Worm (Caenorhabditis elegans) whole organism, L3 larva: ENCODE results near the gene nimk-1.

Source experiments
- ZK546.5 ChIP-seq: sonication (generic microtip); optimal IDR thresholded peaks from 2 replicates; lab custom pipeline; 2017; ENCODE audit warnings: missing biosample characterization, missing genetic modification characterization
- ama-1 ChIP-seq: fragments of 150-350 bp; optimal IDR thresholded peaks from 2 replicates; lab custom pipeline; 2018
- ceh-82 ChIP-seq: fragments of 150-350 bp; optimal IDR thresholded peaks from 2 replicates; lab custom pipeline; 2014; ENCODE audit warnings: missing biosample characterization, missing genetic modification characterization
- egl-27 ChIP-seq: sonication (generic microtip); optimal IDR thresholded peaks from 4 replicates; lab custom pipeline; 2017; ENCODE audit warnings: missing biosample characterization, missing genetic modification reagents, missing genetic modification characterization
- nhr-28 ChIP-seq: fragments of 150-350 bp; optimal IDR thresholded peaks from 2 replicates; lab custom pipeline; 2014; ENCODE audit warnings: missing biosample characterization, missing genetic modification characterization
- nhr-76 ChIP-seq: fragments of 150-350 bp; sonication (generic microtip); optimal IDR thresholded peaks from 5 replicates; lab custom pipeline; 2014; ENCODE audit warnings: missing biosample characterization, missing genetic modification characterization
- nhr-77 ChIP-seq: fragments of 150-350 bp; optimal IDR thresholded peaks from 2 replicates; lab custom pipeline; 2014; ENCODE audit warnings: missing biosample characterization, missing genetic modification characterization
- skn-1 ChIP-seq: fragments of 150-350 bp; optimal IDR thresholded peaks from 2 replicates; lab custom pipeline; 2014; ENCODE audit warnings: missing biosample characterization, missing genetic modification characterization

DNA sequence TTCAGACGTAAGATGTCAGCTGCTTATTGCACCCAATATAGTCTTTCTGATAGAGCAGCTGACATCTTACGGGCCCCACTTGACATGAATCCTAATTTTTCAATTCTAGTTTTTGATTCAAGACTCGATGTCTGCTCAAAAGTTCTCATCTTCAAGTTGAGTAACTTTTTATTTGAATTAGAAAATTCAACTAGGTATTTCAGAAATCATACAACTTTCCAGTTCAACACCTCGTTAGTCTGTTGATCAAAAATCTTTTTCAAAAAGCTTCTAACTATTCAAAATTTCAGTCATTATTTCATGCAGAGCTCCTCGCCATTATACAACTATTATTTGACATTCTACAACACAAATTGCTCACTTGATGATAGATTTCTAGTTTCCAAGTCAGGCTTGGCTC lies 23.7 kb upstream of the nimk-1 start, which contains the start of gene srh-73:
- TF ChIP-seq egl-27 (tag; lab: Kevin White, UChicago) (no peak), nhr-77 (tag; lab: Kevin White, UChicago) (no peak), nhr-76 (tag; lab: Kevin White, UChicago) (no peak), nhr-28 (no peak), skn-1 (tag; lab: Kevin White, UChicago) (no peak), ceh-82 (tag; lab: Kevin White, UChicago) (no peak), ZK546.5 (tag; lab: Kevin White, UChicago) (no peak), ama-1 (no peak)
